Fruit fly (Drosophila melanogaster) whole organism, embryonic: Measurements from ENCODE around the gene Dad1.

Source experiments
- Antp ChIP-seq: fragments of 200-800 bp; sonication (Bioruptor generic); optimal IDR thresholded peaks from 3 replicates; lab custom pipeline; 2016; ENCODE audit warnings: missing biosample characterization, missing genetic modification characterization
- B-H1 ChIP-seq: fragments of 200-800 bp; sonication (Bioruptor generic); IDR thresholded peaks from 3 replicates; pipeline ENCODE4 v1.3.6; 2022; ENCODE audit warnings: missing biosample characterization, missing genetic modification characterization
- BtbVII ChIP-seq: fragments of 200-800 bp; sonication (Bioruptor generic); optimal IDR thresholded peaks from 3 replicates; lab custom pipeline; 2017; ENCODE audit warnings: missing biosample characterization, mild to moderate bottlenecking, missing genetic modification characterization
- CG11247 ChIP-seq: fragments of 200-800 bp; sonication (Bioruptor generic); IDR thresholded peaks from 2 replicates; pipeline ENCODE4 v1.3.6; 2022; ENCODE audit warnings: missing biosample characterization, missing genetic modification characterization
- CG14667 ChIP-seq: fragments of 200-800 bp; sonication (Bioruptor generic); IDR thresholded peaks from 2 replicates; pipeline ENCODE4 v1.3.6; 2022; ENCODE audit warnings: missing biosample characterization, missing genetic modification characterization
- CG15601 ChIP-seq: fragments of 200-800 bp; sonication (Bioruptor generic); optimal IDR thresholded peaks from 3 replicates; lab custom pipeline; 2019; ENCODE audit warnings: missing biosample characterization, mild to moderate bottlenecking, missing genetic modification characterization, moderate library complexity
- CG16815 ChIP-seq: fragments of 200-800 bp; sonication (Bioruptor generic); optimal IDR thresholded peaks from 3 replicates; lab custom pipeline; 2017; ENCODE audit warnings: missing biosample characterization, mild to moderate bottlenecking, missing genetic modification characterization
- CG17328 ChIP-seq: fragments of 200-800 bp; sonication (Bioruptor generic); IDR thresholded peaks from 2 replicates; pipeline ENCODE4 v1.3.6; 2022; ENCODE audit warnings: missing biosample characterization, missing genetic modification characterization
- CG18599 ChIP-seq: fragments of 200-800 bp; sonication (Bioruptor generic); optimal IDR thresholded peaks from 3 replicates; lab custom pipeline; 2017; ENCODE audit warnings: missing biosample characterization, missing genetic modification characterization, mild to moderate bottlenecking, moderate library complexity, missing genetic modification reagents
- CG2889 ChIP-seq: fragments of 200-800 bp; sonication (Bioruptor generic); IDR thresholded peaks from 3 replicates; pipeline ENCODE4 v1.3.6; 2022; ENCODE audit warnings: missing biosample characterization, missing genetic modification characterization
- CG31224 ChIP-seq: fragments of 200-800 bp; sonication (Bioruptor generic); IDR thresholded peaks from 2 replicates; pipeline ENCODE4 v1.3.6; 2022; ENCODE audit warnings: missing biosample characterization, missing genetic modification characterization
- CG4360 ChIP-seq: fragments of 200-800 bp; sonication (Bioruptor generic); IDR thresholded peaks from 2 replicates; pipeline ENCODE4 v1.3.6; 2022; ENCODE audit warnings: missing biosample characterization, missing genetic modification characterization
- CG4617 ChIP-seq: fragments of 200-800 bp; sonication (Bioruptor generic); optimal IDR thresholded peaks from 3 replicates; lab custom pipeline; 2016; ENCODE audit warnings: missing biosample characterization, missing genetic modification characterization, borderline replicate concordance
- CG6654 ChIP-seq: fragments of 200-800 bp; sonication (Bioruptor generic); optimal IDR thresholded peaks from 2 replicates; lab custom pipeline; 2017; ENCODE audit warnings: missing biosample characterization, mild to moderate bottlenecking, missing genetic modification characterization
- CG7786 ChIP-seq: fragments of 200-800 bp; sonication (Bioruptor generic); optimal IDR thresholded peaks from 2 replicates; lab custom pipeline; 2016; ENCODE audit warnings: missing biosample characterization, missing genetic modification characterization
- Dip3 ChIP-seq: fragments of 200-800 bp; sonication (Bioruptor generic); optimal IDR thresholded peaks from 3 replicates; lab custom pipeline; 2016; ENCODE audit warnings: missing biosample characterization, missing genetic modification characterization
- E2f1 ChIP-seq: fragments of 200-800 bp; sonication (Bioruptor generic); IDR thresholded peaks from 2 replicates; pipeline ENCODE4 v1.3.6; 2022; ENCODE audit warnings: missing biosample characterization, missing genetic modification characterization
- Fer2 ChIP-seq: fragments of 200-800 bp; sonication (Bioruptor generic); optimal IDR thresholded peaks from 2 replicates; lab custom pipeline; 2018; ENCODE audit warnings: missing biosample characterization, mild to moderate bottlenecking, missing genetic modification characterization, moderate library complexity
- Fer3 ChIP-seq: fragments of 200-800 bp; sonication (Bioruptor generic); optimal IDR thresholded peaks from 2 replicates; lab custom pipeline; 2018; ENCODE audit warnings: missing biosample characterization, mild to moderate bottlenecking, missing genetic modification characterization, moderate library complexity
- HLH3B ChIP-seq: fragments of 200-800 bp; sonication (Bioruptor generic); IDR thresholded peaks from 2 replicates; pipeline ENCODE4 v1.3.6; 2022; ENCODE audit warnings: missing biosample characterization, missing genetic modification characterization
- HLH54F ChIP-seq: fragments of 200-800 bp; sonication (Bioruptor generic); optimal IDR thresholded peaks from 3 replicates; lab custom pipeline; 2016; ENCODE audit warnings: missing biosample characterization, missing genetic modification characterization
- Hr3 ChIP-seq: fragments of 200-800 bp; sonication (Bioruptor generic); optimal IDR thresholded peaks from 3 replicates; lab custom pipeline; 2016; ENCODE audit warnings: missing biosample characterization, missing genetic modification characterization
- Hr39 ChIP-seq: fragments of >200 bp; optimal IDR thresholded peaks from 2 replicates; lab custom pipeline; 2017
- Lpt ChIP-seq: fragments of >200 bp; optimal IDR thresholded peaks from 2 replicates; lab custom pipeline; 2018; ENCODE audit warnings: missing biosample characterization, missing genetic modification characterization
- Opbp ChIP-seq: fragments of 200-800 bp; sonication (Bioruptor generic); IDR thresholded peaks from 3 replicates; pipeline ENCODE4 v1.3.6; 2022; ENCODE audit warnings: missing biosample characterization, missing genetic modification characterization; ENCODE audit not compliant: partially characterized antibody
- Ravus ChIP-seq: fragments of 200-800 bp; sonication (Bioruptor generic); IDR thresholded peaks from 2 replicates; pipeline ENCODE4 v1.3.6; 2022; ENCODE audit warnings: missing biosample characterization, missing genetic modification characterization
- Rfx ChIP-seq: fragments of 200-800 bp; sonication (Bioruptor generic); IDR thresholded peaks from 2 replicates; pipeline ENCODE4 v1.3.6; 2022; ENCODE audit warnings: missing biosample characterization, missing genetic modification characterization
- Ssrp ChIP-seq: fragments of 200-800 bp; sonication (Bioruptor generic); optimal IDR thresholded peaks from 2 replicates; lab custom pipeline; 2018; ENCODE audit warnings: missing biosample characterization, mild to moderate bottlenecking, missing genetic modification characterization, moderate library complexity
- aop ChIP-seq: fragments of 200-800 bp; sonication (Bioruptor generic); IDR thresholded peaks from 2 replicates; pipeline ENCODE4 v1.3.6; 2022; ENCODE audit warnings: missing biosample characterization, missing genetic modification characterization
- chinmo ChIP-seq: fragments of 200-800 bp; sonication (Bioruptor generic); IDR thresholded peaks from 4 replicates; pipeline ENCODE4 v1.3.6; 2022; ENCODE audit warnings: missing biosample characterization, missing genetic modification characterization; ENCODE audit not compliant: partially characterized antibody
- ci ChIP-seq: fragments of 200-800 bp; sonication (Bioruptor generic); IDR thresholded peaks from 3 replicates; pipeline ENCODE4 v1.3.6; 2022; ENCODE audit warnings: missing biosample characterization, missing genetic modification characterization
- crol ChIP-seq: fragments of 200-800 bp; sonication (Bioruptor generic); IDR thresholded peaks from 2 replicates; pipeline ENCODE4 v1.3.6; 2022; ENCODE audit warnings: missing biosample characterization, missing genetic modification characterization
- dm ChIP-seq: fragments of 200-800 bp; sonication (Bioruptor generic); optimal IDR thresholded peaks from 3 replicates; lab custom pipeline; 2016; ENCODE audit warnings: missing biosample characterization, missing genetic modification characterization
- esg ChIP-seq: fragments of 200-800 bp; sonication (Bioruptor generic); conservative IDR thresholded peaks from 2 replicates; pipeline ENCODE4 v1.3.6; 2022; ENCODE audit warnings: missing biosample characterization, missing genetic modification characterization
- gcm ChIP-seq: fragments of 200-800 bp; sonication (Bioruptor generic); optimal IDR thresholded peaks from 2 replicates; lab custom pipeline; 2019; ENCODE audit warnings: missing biosample characterization, mild to moderate bottlenecking, missing genetic modification characterization, moderate library complexity
- gt ChIP-seq: fragments of 200-800 bp; sonication (Bioruptor generic); IDR thresholded peaks from 2 replicates; pipeline ENCODE4 v1.3.6; 2022; ENCODE audit warnings: missing biosample characterization, missing genetic modification characterization
- her ChIP-seq: fragments of 200-800 bp; sonication (Bioruptor generic); optimal IDR thresholded peaks from 2 replicates; lab custom pipeline; 2016; ENCODE audit warnings: missing biosample characterization, missing genetic modification characterization
- kah ChIP-seq: fragments of 200-800 bp; sonication (Bioruptor generic); optimal IDR thresholded peaks from 2 replicates; lab custom pipeline; 2018; ENCODE audit warnings: missing biosample characterization, mild to moderate bottlenecking, missing genetic modification characterization
- kni ChIP-seq: fragments of 200-800 bp; sonication (Bioruptor generic); optimal IDR thresholded peaks from 3 replicates; lab custom pipeline; 2017; ENCODE audit warnings: mild to moderate bottlenecking, missing biosample characterization, missing genetic modification reagents, missing genetic modification characterization
- knrl ChIP-seq: fragments of 200-800 bp; sonication (Bioruptor generic); IDR thresholded peaks from 3 replicates; pipeline ENCODE4 v1.3.6; 2022; ENCODE audit warnings: missing biosample characterization, missing genetic modification characterization; ENCODE audit not compliant: partially characterized antibody
- nerfin-2 ChIP-seq: fragments of 200-800 bp; sonication (Bioruptor generic); IDR thresholded peaks from 2 replicates; pipeline ENCODE4 v1.3.6; 2022; ENCODE audit warnings: missing biosample characterization, missing genetic modification characterization; ENCODE audit not compliant: partially characterized antibody
- org-1 ChIP-seq: fragments of 200-800 bp; sonication (Bioruptor generic); optimal IDR thresholded peaks from 2 replicates; lab custom pipeline; 2017; ENCODE audit warnings: missing biosample characterization, missing genetic modification characterization
- peb ChIP-seq: fragments of 200-800 bp; sonication (Bioruptor generic); IDR thresholded peaks from 2 replicates; pipeline ENCODE4 v1.3.6; 2022; ENCODE audit warnings: missing biosample characterization, missing genetic modification characterization
- phol ChIP-seq: fragments of 200-800 bp; sonication (Bioruptor generic); optimal IDR thresholded peaks from 3 replicates; lab custom pipeline; 2018; ENCODE audit warnings: missing biosample characterization, mild to moderate bottlenecking, missing genetic modification characterization, moderate library complexity
- pita ChIP-seq: fragments of 200-800 bp; sonication (Bioruptor generic); optimal IDR thresholded peaks from 2 replicates; lab custom pipeline; 2017; ENCODE audit warnings: missing biosample characterization, mild to moderate bottlenecking, missing genetic modification characterization
- prd ChIP-seq, 3 experiments: fragments of >200 bp in 2 of 3; fragments of 200-800 bp in 1 of 3; sonication (Bioruptor generic) in 1 of 3; optimal IDR thresholded peaks in 2 of 3; IDR thresholded peaks in 1 of 3; 2 replicates in 2 of 3; 3 replicates in 1 of 3; pipeline versions ENCODE4 v1.3.6 to Lab custom; 2017 to 2022; ENCODE audit warnings: missing biosample characterization in 1 of 3, missing genetic modification characterization in 1 of 3
- stc ChIP-seq: fragments of 200-800 bp; sonication (Bioruptor generic); IDR thresholded peaks from 2 replicates; pipeline ENCODE4 v1.3.6; 2022; ENCODE audit warnings: missing biosample characterization, missing genetic modification characterization
- tgo ChIP-seq: fragments of 200-800 bp; sonication (Bioruptor generic); IDR thresholded peaks from 3 replicates; pipeline ENCODE4 v1.3.6; 2022; ENCODE audit warnings: missing biosample characterization, missing genetic modification characterization
- zfh1 ChIP-seq: fragments of 200-800 bp; sonication (Bioruptor generic); IDR thresholded peaks from 3 replicates; pipeline ENCODE4 v1.3.6; 2022; ENCODE audit warnings: missing biosample characterization, missing genetic modification characterization

Dad1 gene

DNA sequence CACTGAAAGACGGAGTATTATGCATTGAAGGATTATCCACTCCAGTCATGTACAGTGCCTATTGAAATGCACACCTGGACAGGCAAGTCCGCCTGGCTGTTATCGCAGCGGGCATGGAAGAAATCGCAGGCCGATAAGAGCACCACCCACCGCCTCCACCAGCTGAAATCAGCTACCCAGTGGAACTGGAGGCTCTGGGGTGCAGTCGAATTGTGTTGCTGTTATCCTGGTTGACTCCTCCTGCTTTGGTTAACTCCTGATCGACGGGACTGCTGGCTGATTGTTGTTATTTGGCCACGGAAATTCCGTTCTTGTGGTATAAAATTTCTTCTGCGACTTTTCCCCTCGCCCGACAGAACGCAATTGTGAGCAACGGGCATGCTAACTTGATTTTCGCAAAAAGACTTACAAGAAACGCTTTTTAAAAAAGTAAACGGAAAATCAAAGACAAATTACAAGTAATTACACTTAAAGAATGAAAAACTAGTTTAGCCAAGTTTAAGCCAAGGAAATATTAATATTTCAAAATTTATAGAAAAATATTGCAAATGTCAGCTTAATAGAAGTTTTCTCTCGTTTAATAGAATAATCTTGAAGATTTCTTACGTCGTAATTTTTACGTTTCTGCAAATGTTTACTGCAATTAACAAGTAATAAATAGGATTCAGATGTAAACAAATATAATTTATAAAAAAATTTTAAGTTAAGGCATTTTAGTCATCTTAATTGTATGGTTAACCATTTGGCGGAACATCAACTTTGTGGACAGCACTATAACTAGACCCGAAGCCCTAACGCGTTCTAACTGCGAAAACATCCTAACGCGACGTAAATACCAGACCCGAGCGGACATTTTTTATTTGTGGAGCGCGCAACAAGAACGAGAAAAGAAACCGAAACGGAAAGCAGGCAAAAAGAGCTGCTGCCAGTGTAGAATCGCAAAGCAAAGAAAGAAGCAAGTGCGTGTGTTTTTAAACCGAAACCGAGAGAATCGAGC lies 31.2 kb upstream of the Dad1 start, which contains the start of the genes CG13398 and Akap200 (continued):
- TF ChIP-seq chinmo (GFP tag; lab: Robert Waterston, UW) (no peak), crol (GFP tag; lab: Robert Waterston, UW) (peak; percentile 90), aop (no peak), gt (no peak), CG7786 (GFP tag; lab: Kevin White, UChicago) (peak; percentile 4), CG11247 (GFP tag; lab: Robert Waterston, UW) (0 out of 2 replicates have a peak, but pooled peaks have one; percentile 10), CG4617 (GFP tag; lab: Kevin White, UChicago) (peak; percentile 72), CG2889 (GFP tag; lab: Robert Waterston, UW) (no peak), CG6654 (GFP tag; lab: Kevin White, UChicago) (no peak), CG4360 (GFP tag; lab: Robert Waterston, UW) (no peak), gcm (GFP tag; lab: Kevin White, UChicago) (no peak), her (GFP tag; lab: Kevin White, UChicago) (peak; percentile 99), CG17328 (GFP tag; lab: Robert Waterston, UW) (no peak), zfh1 (no peak), Fer2 (tag; lab: Kevin White, UChicago) (no peak), ci (GFP tag; lab: Robert Waterston, UW) (peak; percentile 49; the same call in 1 of the 3 replicates), prd (optimal IDR thresholded peaks at IDR 0.05; lab: Kevin White, UChicago) (no peak), prd (GFP tag; IDR thresholded peaks at IDR 0.05; lab: Robert Waterston, UW) (peak; percentile 47; the same call in 1 of the 3 replicates), pita (GFP tag; lab: Kevin White, UChicago) (no peak), nerfin-2 (GFP tag; lab: Robert Waterston, UW) (no peak), Rfx (no peak), stc (GFP tag; lab: Robert Waterston, UW) (no peak), esg (no peak), Dip3 (GFP tag; lab: Kevin White, UChicago) (no peak), CG16815 (GFP tag; lab: Kevin White, UChicago) (peak; percentile 33), kni (GFP tag; lab: Kevin White, UChicago) (no peak), Ssrp (peak; percentile 37), Hr39 (lab: Kevin White, UChicago) (no peak), Hr3 (GFP tag; lab: Kevin White, UChicago) (peak; percentile 30), kah (no peak), knrl (no peak), Antp (no peak), B-H1 (GFP tag; lab: Robert Waterston, UW) (no peak), Lpt (GFP tag; lab: Kevin White, UChicago) (no peak), CG14667 (GFP tag; lab: Robert Waterston, UW) (0 out of 2 replicates have a peak, but pooled peaks have one; percentile 11), CG18599 (GFP tag; lab: Kevin White, UChicago) (no peak), E2f1 (GFP tag; lab: Robert Waterston, UW) (no peak), Fer3 (tag; lab: Kevin White, UChicago) (no peak), CG15601 (no peak), Ravus (GFP tag; lab: Robert Waterston, UW) (no peak), BtbVII (GFP tag; lab: Kevin White, UChicago) (no peak), tgo (GFP tag; lab: Robert Waterston, UW) (no peak), dm (GFP tag; lab: Kevin White, UChicago) (no peak), org-1 (GFP tag; lab: Kevin White, UChicago) (no peak), peb (GFP tag; lab: Robert Waterston, UW) (no peak), HLH54F (GFP tag; lab: Kevin White, UChicago) (no peak), HLH3B (GFP tag; lab: Robert Waterston, UW) (no peak), phol (tag; lab: Kevin White, UChicago) (peak; percentile 94), Opbp (peak; percentile 43; the same call in 1 of the 3 replicates), CG31224 (GFP tag; lab: Robert Waterston, UW) (0 out of 2 replicates have a peak, but pooled peaks have one; percentile 28)
